Worm (Caenorhabditis elegans) whole organism, young adult: ENCODE data around the gene C49C8.3.

Experiments used
- T07F8.4 ChIP-seq: sonication (generic microtip); optimal IDR thresholded peaks from 2 replicates; lab custom pipeline; 2016; ENCODE audit warnings: mild to moderate bottlenecking, missing genetic modification characterization, moderate library complexity, missing compliant biosample characterization
- Y53F4B.3 ChIP-seq: fragments of 200-800 bp; sonication (Bioruptor generic); IDR thresholded peaks from 2 replicates; pipeline ENCODE4 v1.3.6; 2022; ENCODE audit warnings: missing genetic modification reagents, missing genetic modification characterization, missing compliant biosample characterization
- ama-1 ChIP-seq, 3 experiments: fragments of 150-350 bp in 1 of 3; sonication (generic microtip) in 2 of 3; optimal IDR thresholded peaks; 2 replicates each; lab custom pipeline; 2014 to 2018; ENCODE audit warnings: missing biosample characterization in 2 of 3, missing genetic modification characterization in 2 of 3, missing genetic modification reagents in 2 of 3
- ets-4 ChIP-seq: fragments of 200-800 bp; sonication (Bioruptor generic); optimal IDR thresholded peaks from 2 replicates; lab custom pipeline; 2018; ENCODE audit warnings: mild to moderate bottlenecking, missing genetic modification characterization, missing compliant biosample characterization
- unc-62 ChIP-seq: fragments of 150-350 bp; optimal IDR thresholded peaks from 2 replicates; lab custom pipeline; 2014; ENCODE audit warnings: missing biosample characterization, missing genetic modification reagents, missing genetic modification characterization

- TF ChIP-seq Y53F4B.3 (GFP tag; lab: Robert Waterston, UW) (no peak), T07F8.4 (tag; lab: Kevin White, UChicago) (no peak), unc-62 (GFP tag; lab: Kevin White, UChicago) (no peak), ama-1 (optimal IDR thresholded peaks at IDR 0.05; lab: Kevin White, UChicago) (no peak), ama-1 (GFP tag; optimal IDR thresholded peaks at IDR 0.05; lab: Kevin White, UChicago) (no peak), ets-4 (GFP tag; lab: Kevin White, UChicago) (no peak)
Observed at ce11 chrIV:8654115-8654628, 9.6 kb downstream of the C49C8.3 start, which contains the start of gene C49C8.1.
